Fruit fly (Drosophila melanogaster) whole organism, embryonic: ENCODE data around the gene Irk1.

Experiments used
- Bdp1 ChIP-seq: fragments of 200-800 bp; sonication (Bioruptor generic); optimal IDR thresholded peaks from 3 replicates; lab custom pipeline; 2016; ENCODE audit warnings: missing biosample characterization, missing genetic modification characterization
- CG10565 ChIP-seq: fragments of 200-800 bp; sonication (Bioruptor generic); optimal IDR thresholded peaks from 3 replicates; lab custom pipeline; 2016; ENCODE audit warnings: missing biosample characterization, mild to moderate bottlenecking, missing genetic modification characterization
- CG12659 ChIP-seq: fragments of 200-800 bp; sonication (Bioruptor generic); optimal IDR thresholded peaks from 3 replicates; lab custom pipeline; 2017; ENCODE audit warnings: mild to moderate bottlenecking, missing biosample characterization, missing genetic modification reagents, missing genetic modification characterization
- CG12769 ChIP-seq: fragments of 200-800 bp; sonication (Bioruptor generic); optimal IDR thresholded peaks from 2 replicates; lab custom pipeline; 2019; ENCODE audit warnings: missing biosample characterization, mild to moderate bottlenecking, missing genetic modification characterization, moderate library complexity
- CG13296 ChIP-seq: fragments of 200-800 bp; sonication (Bioruptor generic); optimal IDR thresholded peaks from 3 replicates; lab custom pipeline; 2018; ENCODE audit warnings: missing biosample characterization, mild to moderate bottlenecking, missing genetic modification characterization
- CG13775 ChIP-seq: fragments of 200-800 bp; sonication (Bioruptor generic); optimal IDR thresholded peaks from 3 replicates; lab custom pipeline; 2017; ENCODE audit warnings: missing biosample characterization, mild to moderate bottlenecking, missing genetic modification characterization
- CG14050 ChIP-seq: fragments of 200-800 bp; sonication (Bioruptor generic); IDR thresholded peaks from 3 replicates; pipeline ENCODE4 v1.3.6; 2022; ENCODE audit warnings: missing biosample characterization, missing genetic modification characterization
- CG14965 ChIP-seq: fragments of 200-800 bp; sonication (Bioruptor generic); optimal IDR thresholded peaks from 2 replicates; lab custom pipeline; 2016; ENCODE audit warnings: missing biosample characterization, missing genetic modification characterization, borderline replicate concordance
- CG15269 ChIP-seq: fragments of 200-800 bp; sonication (Bioruptor generic); optimal IDR thresholded peaks from 2 replicates; lab custom pipeline; 2018; ENCODE audit warnings: missing biosample characterization, mild to moderate bottlenecking, missing genetic modification characterization, moderate library complexity
- CG17802 ChIP-seq: fragments of 200-800 bp; sonication (Bioruptor generic); optimal IDR thresholded peaks from 2 replicates; lab custom pipeline; 2018; ENCODE audit warnings: missing biosample characterization, mild to moderate bottlenecking, missing genetic modification characterization, moderate library complexity
- CG2120 ChIP-seq: fragments of 200-800 bp; sonication (Bioruptor generic); optimal IDR thresholded peaks from 3 replicates; lab custom pipeline; 2016; ENCODE audit warnings: missing biosample characterization, missing genetic modification characterization
- CG2678 ChIP-seq: fragments of 200-800 bp; sonication (Bioruptor generic); optimal IDR thresholded peaks from 3 replicates; lab custom pipeline; 2019; ENCODE audit warnings: missing biosample characterization, mild to moderate bottlenecking, missing genetic modification characterization, moderate library complexity
- CG31365 ChIP-seq: fragments of 200-800 bp; sonication (Bioruptor generic); optimal IDR thresholded peaks from 2 replicates; lab custom pipeline; 2018; ENCODE audit warnings: missing biosample characterization, mild to moderate bottlenecking, missing genetic modification characterization
- CG3163 ChIP-seq: fragments of 200-800 bp; sonication (Bioruptor generic); optimal IDR thresholded peaks from 3 replicates; lab custom pipeline; 2016; ENCODE audit warnings: missing biosample characterization, missing genetic modification characterization
- CG3847 ChIP-seq: fragments of 200-800 bp; sonication (Bioruptor generic); IDR thresholded peaks from 2 replicates; pipeline ENCODE4 v1.3.6; 2022; ENCODE audit warnings: missing biosample characterization, missing genetic modification characterization
- CG3995 ChIP-seq: fragments of 200-800 bp; sonication (Bioruptor generic); optimal IDR thresholded peaks from 3 replicates; lab custom pipeline; 2016; ENCODE audit warnings: missing biosample characterization, missing genetic modification characterization
- CG4707 ChIP-seq: fragments of 200-800 bp; sonication (Bioruptor generic); optimal IDR thresholded peaks from 2 replicates; lab custom pipeline; 2018; ENCODE audit warnings: missing biosample characterization, mild to moderate bottlenecking, missing genetic modification characterization, moderate library complexity
- CG5245 ChIP-seq: fragments of 200-800 bp; sonication (Bioruptor generic); optimal IDR thresholded peaks from 3 replicates; lab custom pipeline; 2016; ENCODE audit warnings: missing biosample characterization, missing genetic modification characterization
- CG7357 ChIP-seq: fragments of 200-800 bp; sonication (Bioruptor generic); IDR thresholded peaks from 3 replicates; pipeline ENCODE4 v1.3.6; 2022; ENCODE audit warnings: missing biosample characterization, missing genetic modification characterization
- CG7556 ChIP-seq: fragments of 200-800 bp; sonication (Bioruptor generic); optimal IDR thresholded peaks from 2 replicates; lab custom pipeline; 2017; ENCODE audit warnings: missing biosample characterization, mild to moderate bottlenecking, missing genetic modification characterization
- CG7745 ChIP-seq: fragments of 200-800 bp; sonication (Bioruptor generic); optimal IDR thresholded peaks from 2 replicates; lab custom pipeline; 2018; ENCODE audit warnings: missing biosample characterization, mild to moderate bottlenecking, missing genetic modification characterization, moderate library complexity
- CG8089 ChIP-seq: fragments of 200-800 bp; sonication (Bioruptor generic); optimal IDR thresholded peaks from 3 replicates; lab custom pipeline; 2016; ENCODE audit warnings: missing biosample characterization, missing genetic modification characterization
- CG8924 ChIP-seq: fragments of 200-800 bp; optimal IDR thresholded peaks from 3 replicates; lab custom pipeline; 2019; ENCODE audit warnings: missing biosample characterization, mild to moderate bottlenecking, missing genetic modification characterization, moderate library complexity
- Chrac-16 ChIP-seq: fragments of 200-800 bp; sonication (Bioruptor generic); optimal IDR thresholded peaks from 3 replicates; lab custom pipeline; 2016; ENCODE audit warnings: missing biosample characterization, missing genetic modification characterization
- CrebB ChIP-seq: fragments of 200-800 bp; sonication (Bioruptor generic); optimal IDR thresholded peaks from 3 replicates; lab custom pipeline; 2018; ENCODE audit warnings: missing biosample characterization, mild to moderate bottlenecking, missing genetic modification characterization
- Drgx ChIP-seq: fragments of 200-800 bp; sonication (Bioruptor generic); IDR thresholded peaks from 2 replicates; pipeline ENCODE4 v1.3.6; 2022; ENCODE audit warnings: missing biosample characterization, missing genetic modification characterization
- Fer3 ChIP-seq: fragments of 200-800 bp; sonication (Bioruptor generic); optimal IDR thresholded peaks from 2 replicates; lab custom pipeline; 2018; ENCODE audit warnings: missing biosample characterization, mild to moderate bottlenecking, missing genetic modification characterization, moderate library complexity
- HHEX ChIP-seq: fragments of 200-800 bp; sonication (Bioruptor generic); optimal IDR thresholded peaks from 3 replicates; lab custom pipeline; 2017; ENCODE audit warnings: missing biosample characterization, mild to moderate bottlenecking, missing genetic modification characterization, missing genetic modification reagents
- HmgD ChIP-seq: fragments of 200-800 bp; sonication (Bioruptor generic); optimal IDR thresholded peaks from 3 replicates; lab custom pipeline; 2016; ENCODE audit warnings: missing biosample characterization, missing genetic modification characterization
- Hmr ChIP-seq: fragments of 200-800 bp; sonication (Bioruptor generic); optimal IDR thresholded peaks from 3 replicates; lab custom pipeline; 2017; ENCODE audit warnings: mild to moderate bottlenecking, missing biosample characterization, missing genetic modification reagents, missing genetic modification characterization
- Hr3 ChIP-seq: fragments of 200-800 bp; sonication (Bioruptor generic); optimal IDR thresholded peaks from 3 replicates; lab custom pipeline; 2016; ENCODE audit warnings: missing biosample characterization, missing genetic modification characterization
- Hr78 ChIP-seq, 2 experiments: fragments of 200-800 bp in 1 of 2; fragments of >200 bp in 1 of 2; sonication (Bioruptor generic) in 1 of 2; optimal IDR thresholded peaks; 2 replicates each; lab custom pipeline; 2017 to 2019; ENCODE audit warnings: missing biosample characterization in 2 of 2, missing genetic modification characterization in 2 of 2, mild to moderate bottlenecking in 1 of 2, moderate library complexity in 1 of 2
- Kr ChIP-seq: fragments of 200-800 bp; sonication (Bioruptor generic); optimal IDR thresholded peaks from 2 replicates; lab custom pipeline; 2017; ENCODE audit warnings: missing biosample characterization, mild to moderate bottlenecking, missing genetic modification characterization
- Poxn ChIP-seq: fragments of 200-800 bp; sonication (Bioruptor generic); IDR thresholded peaks from 2 replicates; pipeline ENCODE4 v1.3.6; 2022; ENCODE audit warnings: missing biosample characterization, missing genetic modification characterization
- Spps ChIP-seq: fragments of 200-800 bp; sonication (Bioruptor generic); optimal IDR thresholded peaks from 2 replicates; lab custom pipeline; 2018; ENCODE audit warnings: missing biosample characterization, mild to moderate bottlenecking, missing genetic modification characterization
- Taf1 ChIP-seq: fragments of 200-800 bp; sonication (Bioruptor generic); IDR thresholded peaks from 2 replicates; pipeline ENCODE4 v1.3.6; 2022; ENCODE audit warnings: missing biosample characterization, missing genetic modification characterization
- cato ChIP-seq: fragments of 200-800 bp; sonication (Bioruptor generic); optimal IDR thresholded peaks from 2 replicates; lab custom pipeline; 2016; ENCODE audit warnings: missing biosample characterization, missing genetic modification characterization, borderline replicate concordance
- cwo ChIP-seq: fragments of 200-800 bp; sonication (Bioruptor generic); optimal IDR thresholded peaks from 3 replicates; lab custom pipeline; 2017; ENCODE audit warnings: missing biosample characterization, missing genetic modification characterization, mild to moderate bottlenecking, moderate library complexity, missing genetic modification reagents
- eve ChIP-seq, 2 experiments: fragments of >200 bp; optimal IDR thresholded peaks; 2 replicates each; lab custom pipeline; 2017; ENCODE audit warnings: missing biosample characterization in 2 of 2, missing genetic modification characterization in 2 of 2
- lilli ChIP-seq: fragments of 200-800 bp; sonication (Bioruptor generic); optimal IDR thresholded peaks from 3 replicates; lab custom pipeline; 2016; ENCODE audit warnings: missing biosample characterization, missing genetic modification characterization
- nerfin-1 ChIP-seq: fragments of 200-800 bp; sonication (Bioruptor generic); optimal IDR thresholded peaks from 3 replicates; lab custom pipeline; 2019; ENCODE audit warnings: missing biosample characterization, mild to moderate bottlenecking, missing genetic modification characterization, moderate library complexity
- otp ChIP-seq: fragments of 200-800 bp; sonication (Bioruptor generic); IDR thresholded peaks from 3 replicates; pipeline ENCODE4, ENCODE4 v1.3.6; 2022; ENCODE audit warnings: missing biosample characterization, missing genetic modification characterization
- pum ChIP-seq: fragments of 200-800 bp; sonication (Bioruptor generic); optimal IDR thresholded peaks from 2 replicates; lab custom pipeline; 2016; ENCODE audit warnings: missing biosample characterization, missing genetic modification characterization
- repo ChIP-seq: fragments of 200-800 bp; sonication (Bioruptor generic); optimal IDR thresholded peaks from 2 replicates; lab custom pipeline; 2016; ENCODE audit warnings: missing biosample characterization, missing genetic modification characterization
- sc ChIP-seq, 3 experiments: fragments of >200 bp in 2 of 3; fragments of 200-800 bp in 1 of 3; sonication (Bioruptor generic) in 1 of 3; optimal IDR thresholded peaks; 2 replicates in 2 of 3; 3 replicates in 1 of 3; lab custom pipeline; 2017; ENCODE audit warnings: mild to moderate bottlenecking in 1 of 3, missing biosample characterization in 1 of 3, missing genetic modification characterization in 1 of 3, missing genetic modification reagents in 1 of 3
- seq ChIP-seq: fragments of 200-800 bp; sonication (Bioruptor generic); IDR thresholded peaks from 2 replicates; pipeline ENCODE4 v1.3.6; 2022; ENCODE audit warnings: missing biosample characterization, missing genetic modification characterization
- wor ChIP-seq: fragments of 200-800 bp; sonication (Bioruptor generic); IDR thresholded peaks from 2 replicates; pipeline ENCODE4 v1.3.6; 2022; ENCODE audit warnings: missing biosample characterization, missing genetic modification characterization

The Irk1 gene

DNA sequence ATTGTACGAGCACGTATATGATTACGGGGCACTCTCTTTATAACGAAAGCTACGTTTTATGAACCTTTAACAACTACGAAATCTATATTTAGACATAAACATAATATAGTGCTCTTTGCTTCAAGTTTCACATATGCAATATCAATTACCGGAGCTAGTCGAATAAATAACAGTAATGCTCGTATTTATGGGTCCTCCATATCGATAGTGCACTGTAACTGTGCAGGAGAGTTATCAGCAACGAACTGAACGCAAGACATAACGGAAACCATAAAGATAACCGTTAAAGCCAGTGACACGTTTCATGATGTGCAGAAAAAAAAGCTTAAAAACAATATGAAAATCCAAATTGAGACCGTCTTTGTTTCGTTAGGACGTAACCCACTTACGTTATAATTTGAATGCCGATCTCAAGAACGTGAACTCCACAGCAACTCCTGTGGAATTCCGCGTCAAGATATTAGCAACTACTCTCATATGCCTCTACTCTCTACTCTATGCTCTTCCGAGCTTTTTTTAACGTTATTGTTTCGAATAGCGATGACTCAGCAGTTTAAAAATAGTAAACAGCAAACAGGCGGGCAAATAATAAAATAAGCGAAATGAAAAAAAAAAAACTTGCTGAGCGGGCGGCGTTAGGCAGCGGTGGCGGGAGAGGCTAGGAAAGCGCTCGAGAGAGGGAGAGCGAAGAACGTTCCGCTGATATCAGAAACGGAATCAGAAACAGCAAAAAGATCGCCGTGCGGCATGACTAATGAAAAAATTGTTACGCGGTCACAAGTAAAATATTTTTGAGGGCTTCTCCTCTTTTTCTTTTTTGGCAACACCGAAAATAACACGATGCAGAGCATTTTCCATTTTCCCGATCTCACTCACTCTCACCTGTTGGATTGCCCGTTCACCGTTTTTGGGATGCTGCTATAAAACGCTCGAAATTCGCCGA is 22.1 kb downstream of the Irk1 start (continued):
- TF ChIP-seq CG17802 (tag; lab: Kevin White, UChicago) (peak; percentile 31), HmgD (GFP tag; lab: Kevin White, UChicago) (peak; percentile 29), Hr78 (GFP tag; optimal IDR thresholded peaks at IDR 0.05; lab: Kevin White, UChicago) (peak in 1 of 2 experiments; percentile 57), CG8924 (tag; lab: Kevin White, UChicago) (peak; percentile 80), Fer3 (tag; lab: Kevin White, UChicago) (peak; percentile 88), Drgx (GFP tag; lab: Robert Waterston, UW) (peak; percentile 75), CG2120 (GFP tag; lab: Kevin White, UChicago) (peak; percentile 87), Chrac-16 (GFP tag; lab: Kevin White, UChicago) (peak; percentile 68), CG14965 (GFP tag; lab: Kevin White, UChicago) (no peak), CG7745 (no peak), Kr (GFP tag; lab: Kevin White, UChicago) (no peak), CG4707 (GFP tag; lab: Kevin White, UChicago) (peak; percentile 51), CG3163 (peak; percentile 19), Hr3 (GFP tag; lab: Kevin White, UChicago) (peak; percentile 69), Poxn (GFP tag; lab: Robert Waterston, UW) (peak; percentile 47; the same call in 1 of the 2 replicates), HHEX (GFP tag; lab: Kevin White, UChicago) (peak; percentile 74), CG12769 (tag; lab: Kevin White, UChicago) (peak; percentile 88), CG13296 (GFP tag; lab: Kevin White, UChicago) (peak; percentile 78), seq (peak; percentile 67), Bdp1 (GFP tag; lab: Kevin White, UChicago) (peak; percentile 36), pum (GFP tag; lab: Kevin White, UChicago) (peak; percentile 43), Hmr (GFP tag; lab: Kevin White, UChicago) (peak; percentile 59), CG5245 (GFP tag; lab: Kevin White, UChicago) (peak; percentile 61), otp (GFP tag; lab: Robert Waterston, UW) (peak; percentile 68; the same call in 2 of the 3 replicates), CG12659 (GFP tag; lab: Kevin White, UChicago) (peak; percentile 75), CG10565 (GFP tag; lab: Kevin White, UChicago) (no peak), cwo (GFP tag; lab: Kevin White, UChicago) (peak; percentile 92), cato (GFP tag; lab: Kevin White, UChicago) (peak; percentile 7), CG3995 (GFP tag; lab: Kevin White, UChicago) (peak; percentile 38), CrebB (tag; lab: Kevin White, UChicago) (peak; percentile 70), CG3847 (peak; percentile 68), CG7556 (GFP tag; lab: Kevin White, UChicago) (peak; percentile 69), nerfin-1 (tag; lab: Kevin White, UChicago) (peak; percentile 53), Spps (peak; percentile 35), Taf1 (GFP tag; lab: Robert Waterston, UW) (peak; percentile 59), CG7357 (GFP tag; lab: Robert Waterston, UW) (peak; percentile 62; the same call in 2 of the 3 replicates), CG14050 (peak; percentile 67), wor (GFP tag; lab: Robert Waterston, UW) (peak; percentile 35; the same call in 1 of the 2 replicates), CG13775 (GFP tag; lab: Kevin White, UChicago) (peak; percentile 57), CG8089 (GFP tag; lab: Kevin White, UChicago) (peak; percentile 33), CG2678 (peak; percentile 88), CG31365 (tag; lab: Kevin White, UChicago) (peak; percentile 51), CG15269 (tag; lab: Kevin White, UChicago) (peak; percentile 87), eve (GFP tag; optimal IDR thresholded peaks at IDR 0.05; lab: Kevin White, UChicago) (peak in 1 of 2 experiments; percentile 90), sc (optimal IDR thresholded peaks at IDR 0.05; lab: Kevin White, UChicago) (no peak), sc (GFP tag; optimal IDR thresholded peaks at IDR 0.05; lab: Kevin White, UChicago) (peak; percentile 49), lilli (peak; percentile 88), repo (GFP tag; lab: Kevin White, UChicago) (peak; percentile 34)
